Worm (Caenorhabditis elegans): Measurements from ENCODE around the gene fbxa-88.

Gene fbxa-88

ce11 chrV:16143066-16143581, at the start of gene fbxa-88:
Gene fbxa-88, minus strand, starts transcription at chrV:16143116.
- TF ChIP-seq lsy-2 (tag; optimal IDR thresholded peaks at IDR 0.05) (no peak), zip-8 (tag; optimal IDR thresholded peaks at IDR 0.05) (no peak), ztf-11 (tag; optimal IDR thresholded peaks at IDR 0.05) (no peak), ceh-43 (GFP tag; optimal IDR thresholded peaks at IDR 0.05) (no peak), ceh-83 (GFP tag; optimal IDR thresholded peaks at IDR 0.05) (no peak), ces-1 (GFP tag; optimal IDR thresholded peaks at IDR 0.05) (no peak), snpc-4 (tag; optimal IDR thresholded peaks at IDR 0.05) (no peak), mab-5 (tag; optimal IDR thresholded peaks at IDR 0.05) (no peak), nhr-237 (tag; optimal IDR thresholded peaks at IDR 0.05) (no peak), M03D4.4 (tag; optimal IDR thresholded peaks at IDR 0.05) (no peak), unc-62 (GFP tag; optimal IDR thresholded peaks at IDR 0.05) (no peak), cnd-1 (tag; optimal IDR thresholded peaks at IDR 0.05) (no peak), sptf-1 (tag; optimal IDR thresholded peaks at IDR 0.05) (no peak), sem-2 (GFP tag; optimal IDR thresholded peaks at IDR 0.05) (no peak)

ce11 chrV:16192114-16192513, 49.2 kb upstream of the fbxa-88 start, which contains the start of gene srh-279:
Gene srh-279, plus strand, starts transcription at chrV:16192414.
- no peak for TF ChIP-seq unc-39 (tag; optimal IDR thresholded peaks at IDR 0.05)
- TF ChIP-seq pha-4 (tag; optimal IDR thresholded peaks at IDR 0.05): no peak
- TF ChIP-seq flh-1 (GFP tag; optimal IDR thresholded peaks at IDR 0.05): no peak
- no peak for TF ChIP-seq bed-3 (GFP tag; optimal IDR thresholded peaks at IDR 0.05)
- TF ChIP-seq ztf-11 (tag; optimal IDR thresholded peaks at IDR 0.05): no peak
- TF ChIP-seq tbx-8 (GFP tag; optimal IDR thresholded peaks at IDR 0.05): no peak
- TF ChIP-seq lin-13 (tag; optimal IDR thresholded peaks at IDR 0.05): no peak
- no peak for TF ChIP-seq ces-1 (GFP tag; optimal IDR thresholded peaks at IDR 0.05)
- TF ChIP-seq nhr-76 (tag; optimal IDR thresholded peaks at IDR 0.05): no peak
- TF ChIP-seq zip-8 (tag; optimal IDR thresholded peaks at IDR 0.05): no peak
- TF ChIP-seq sptf-1 (tag; optimal IDR thresholded peaks at IDR 0.05): no peak

DNA sequence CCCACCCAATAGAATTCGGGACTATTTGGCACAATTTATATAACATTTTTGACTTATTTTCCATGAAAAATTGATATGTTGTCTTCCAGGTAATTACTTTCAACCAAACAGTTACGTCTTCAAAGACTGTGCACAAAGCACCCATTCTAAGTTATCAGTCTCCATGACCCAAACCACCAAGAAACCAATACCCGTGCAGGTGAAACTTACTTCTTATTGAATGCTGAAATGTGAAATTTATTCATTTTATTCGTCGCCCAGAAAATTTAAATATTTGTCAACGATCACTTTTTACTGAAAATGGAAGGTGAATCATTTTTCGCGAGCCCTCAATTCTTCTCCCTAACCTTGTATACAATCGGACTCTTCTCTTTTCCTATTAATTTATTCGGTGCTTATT, 47.6 kb upstream of the fbxa-88 start, which contains the start of gene srh-281:
Gene srh-281, plus strand, starts transcription at position 301 of the 400 bp plus-strand sequence.
- TF ChIP-seq ceh-39 (tag; optimal IDR thresholded peaks at IDR 0.05): no peak
- TF ChIP-seq M03D4.4 (tag; optimal IDR thresholded peaks at IDR 0.05): no peak
- TF ChIP-seq nhr-2 (tag; optimal IDR thresholded peaks at IDR 0.05): no peak
- TF ChIP-seq unc-120 (tag; optimal IDR thresholded peaks at IDR 0.05; ENCODE audit: poor library complexity, severe bottlenecking): no peak
- no peak for TF ChIP-seq bed-3 (GFP tag; optimal IDR thresholded peaks at IDR 0.05)
- no peak for TF ChIP-seq pha-4 (tag; optimal IDR thresholded peaks at IDR 0.05)
- no peak for TF ChIP-seq snpc-4 (tag; optimal IDR thresholded peaks at IDR 0.05)
- TF ChIP-seq nhr-237 (tag; optimal IDR thresholded peaks at IDR 0.05): no peak
- no peak for TF ChIP-seq tbx-8 (GFP tag; optimal IDR thresholded peaks at IDR 0.05)
- TF ChIP-seq drap-1 (GFP tag; optimal IDR thresholded peaks at IDR 0.05): no peak
- TF ChIP-seq nhr-12 (tag; optimal IDR thresholded peaks at IDR 0.05): no peak
- no peak for TF ChIP-seq ztf-11 (tag; optimal IDR thresholded peaks at IDR 0.05)
- TF ChIP-seq elt-3 (tag; optimal IDR thresholded peaks at IDR 0.05): no peak
- no peak for TF ChIP-seq ceh-43 (GFP tag; optimal IDR thresholded peaks at IDR 0.05)
- no peak for TF ChIP-seq ces-1 (GFP tag; optimal IDR thresholded peaks at IDR 0.05)
- no peak for TF ChIP-seq lin-13 (tag; optimal IDR thresholded peaks at IDR 0.05)

- TF ChIP-seq ceh-43 (GFP tag; optimal IDR thresholded peaks at IDR 0.05): no peak
Measured at ce11 chrV:16183357-16183756, 40.4 kb upstream of the fbxa-88 start, which contains the start of gene srz-14. Gene srz-14, plus strand, starts transcription at chrV:16183657.

DNA sequence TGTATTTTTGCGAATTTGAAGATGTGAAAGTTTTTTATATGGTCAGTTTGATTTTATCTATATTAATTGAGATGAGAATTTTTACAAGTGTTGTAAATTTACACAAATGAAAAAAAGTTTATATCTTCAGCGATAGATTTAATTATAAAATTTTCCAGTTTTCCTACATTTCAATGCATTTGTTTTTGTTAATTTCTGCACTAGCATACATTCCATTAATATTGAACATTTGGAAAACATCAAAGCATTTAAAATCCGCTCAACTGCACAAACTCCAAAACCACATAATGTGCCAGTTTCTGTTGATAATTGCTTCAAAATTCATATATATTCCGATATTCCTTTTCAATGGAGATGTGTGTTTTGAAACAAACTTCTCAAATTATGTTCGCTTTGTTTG, 40.0 kb upstream of the fbxa-88 start, which contains the start of gene srh-277:
Gene srh-277, plus strand, starts transcription at position 301 of the 400 bp plus-strand sequence.
- no peak for TF ChIP-seq ceh-43 (GFP tag; optimal IDR thresholded peaks at IDR 0.05)
- TF ChIP-seq blmp-1 (tag; optimal IDR thresholded peaks at IDR 0.05): no peak
- TF ChIP-seq snpc-4 (tag; optimal IDR thresholded peaks at IDR 0.05): no peak
- TF ChIP-seq mab-5 (tag; optimal IDR thresholded peaks at IDR 0.05): no peak
- no peak for TF ChIP-seq flh-1 (GFP tag; optimal IDR thresholded peaks at IDR 0.05)
- TF ChIP-seq unc-120 (tag; optimal IDR thresholded peaks at IDR 0.05; ENCODE audit: poor library complexity, severe bottlenecking): no peak
- TF ChIP-seq nhr-28 (tag; optimal IDR thresholded peaks at IDR 0.05): no peak
- no peak for TF ChIP-seq nhr-2 (tag; optimal IDR thresholded peaks at IDR 0.05)

DNA sequence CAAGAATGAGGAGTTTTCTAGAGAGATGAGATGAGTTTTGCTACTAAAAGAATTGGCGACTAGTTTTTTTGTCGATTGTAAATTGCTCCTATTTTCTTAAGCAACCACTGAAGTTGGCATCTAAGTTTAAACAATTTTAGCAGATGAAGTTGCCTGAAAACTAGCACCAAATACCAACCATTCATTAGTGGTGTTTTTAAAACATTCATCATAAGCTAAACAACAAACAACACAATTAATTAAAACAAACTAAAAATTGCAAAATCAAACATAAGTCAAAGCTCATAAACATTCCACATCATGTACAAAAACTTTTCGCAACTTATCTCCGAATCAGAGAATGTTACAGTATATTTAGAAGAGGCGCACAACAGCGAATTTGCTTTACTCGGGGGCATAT, 39.2 kb upstream of the fbxa-88 start, which contains the start of gene srz-13:
Gene srz-13, plus strand, starts transcription at position 301 of the 400 bp plus-strand sequence.
- TF ChIP-seq lsy-2 (tag; optimal IDR thresholded peaks at IDR 0.05): no peak
- TF ChIP-seq mab-5 (tag; optimal IDR thresholded peaks at IDR 0.05): no peak
- TF ChIP-seq ztf-11 (tag; optimal IDR thresholded peaks at IDR 0.05): no peak
- no peak for TF ChIP-seq flh-1 (GFP tag; optimal IDR thresholded peaks at IDR 0.05)
- no peak for TF ChIP-seq elt-3 (tag; optimal IDR thresholded peaks at IDR 0.05)
- TF ChIP-seq unc-120 (tag; optimal IDR thresholded peaks at IDR 0.05; ENCODE audit: poor library complexity, severe bottlenecking): no peak
- no peak for TF ChIP-seq unc-62 (GFP tag; optimal IDR thresholded peaks at IDR 0.05)
- no peak for TF ChIP-seq nhr-76 (tag; optimal IDR thresholded peaks at IDR 0.05)
- no peak for TF ChIP-seq ceh-39 (tag; optimal IDR thresholded peaks at IDR 0.05)
- TF ChIP-seq zip-8 (tag; optimal IDR thresholded peaks at IDR 0.05): no peak
- no peak for TF ChIP-seq unc-39 (tag; optimal IDR thresholded peaks at IDR 0.05)
- TF ChIP-seq elt-1 (tag; optimal IDR thresholded peaks at IDR 0.05; ENCODE audit: borderline replicate concordance, insufficient read depth): no peak
- no peak for TF ChIP-seq ceh-83 (GFP tag; optimal IDR thresholded peaks at IDR 0.05)
- no peak for TF ChIP-seq nhr-12 (tag; optimal IDR thresholded peaks at IDR 0.05)
- no peak for TF ChIP-seq lin-13 (tag; optimal IDR thresholded peaks at IDR 0.05)
- no peak for TF ChIP-seq blmp-1 (tag; optimal IDR thresholded peaks at IDR 0.05)
- TF ChIP-seq lin-32 (GFP tag; optimal IDR thresholded peaks at IDR 0.05): no peak
